Worm (Caenorhabditis elegans): Measurements from ENCODE around the gene srx-10.

ce11 chrV:13931225-13931624, 15.1 kb downstream of the srx-10 start, which contains the start of gene C06B3.16:
- TF ChIP-seq sox-4 (tag; optimal IDR thresholded peaks at IDR 0.05): no peak
- no peak for TF ChIP-seq ets-4 (tag; optimal IDR thresholded peaks at IDR 0.05)
- TF ChIP-seq ceh-18 (tag; optimal IDR thresholded peaks at IDR 0.05): no peak
- no peak for TF ChIP-seq ceh-22 (tag; optimal IDR thresholded peaks at IDR 0.05)
- no peak for TF ChIP-seq K09A11.1 (tag; optimal IDR thresholded peaks at IDR 0.05; ENCODE audit: insufficient read depth)
- no peak for TF ChIP-seq eyg-1 (tag; optimal IDR thresholded peaks at IDR 0.05)
- no peak for TF ChIP-seq fkh-6 (tag; optimal IDR thresholded peaks at IDR 0.05)
- TF ChIP-seq tbx-2 (tag; optimal IDR thresholded peaks at IDR 0.05): no peak
- TF ChIP-seq ceh-9 (tag; optimal IDR thresholded peaks at IDR 0.05): no peak
- TF ChIP-seq nhr-11 (tag; optimal IDR thresholded peaks at IDR 0.05): no peak
- TF ChIP-seq hlh-8 (tag; optimal IDR thresholded peaks at IDR 0.05): no peak
- TF ChIP-seq lim-6 (tag; optimal IDR thresholded peaks at IDR 0.05): no peak
- TF ChIP-seq pax-1 (tag; optimal IDR thresholded peaks at IDR 0.05): no peak
